Worm (Caenorhabditis elegans) whole organism, mixed stage, embryonic: ENCODE results near the gene srx-118.

ENCODE experiments used
- M03D4.4 ChIP-seq: sonication (generic microtip); optimal IDR thresholded peaks from 2 replicates; lab custom pipeline; 2017; ENCODE audit warnings: mild to moderate bottlenecking, missing genetic modification characterization, missing compliant biosample characterization
- bed-3 ChIP-seq: fragments of 200-800 bp; sonication (Bioruptor generic); optimal IDR thresholded peaks from 3 replicates; lab custom pipeline; 2018; ENCODE audit warnings: mild to moderate bottlenecking, missing genetic modification characterization, moderate library complexity, missing compliant biosample characterization
- blmp-1 ChIP-seq: fragments of 150-350 bp; optimal IDR thresholded peaks from 2 replicates; lab custom pipeline; 2014; ENCODE audit warnings: missing biosample characterization, missing genetic modification characterization
- ceh-39 ChIP-seq: fragments of 150-350 bp; optimal IDR thresholded peaks from 2 replicates; lab custom pipeline; 2014; ENCODE audit warnings: missing biosample characterization, missing genetic modification characterization
- ceh-43 ChIP-seq: fragments of 200-800 bp; sonication (Bioruptor generic); optimal IDR thresholded peaks from 2 replicates; lab custom pipeline; 2018; ENCODE audit warnings: mild to moderate bottlenecking, missing genetic modification characterization, moderate library complexity, missing compliant biosample characterization
- ceh-83 ChIP-seq: fragments of 200-800 bp; sonication (Bioruptor generic); optimal IDR thresholded peaks from 2 replicates; lab custom pipeline; 2018; ENCODE audit warnings: mild to moderate bottlenecking, missing genetic modification characterization, missing compliant biosample characterization
- ces-1 ChIP-seq: fragments of 150-350 bp; optimal IDR thresholded peaks from 2 replicates; lab custom pipeline; 2014; ENCODE audit warnings: missing biosample characterization, missing genetic modification reagents, missing genetic modification characterization
- cnd-1 ChIP-seq: fragments of 200-800 bp; sonication (Bioruptor generic); optimal IDR thresholded peaks from 2 replicates; lab custom pipeline; 2018; ENCODE audit warnings: mild to moderate bottlenecking, missing genetic modification characterization, missing compliant biosample characterization
- drap-1 ChIP-seq: fragments of 200-800 bp; sonication (Bioruptor generic); optimal IDR thresholded peaks from 3 replicates; lab custom pipeline; 2018; ENCODE audit warnings: mild to moderate bottlenecking, missing genetic modification characterization, missing compliant biosample characterization
- elt-1 ChIP-seq: sonication (generic microtip); optimal IDR thresholded peaks from 2 replicates; lab custom pipeline; 2017; ENCODE audit warnings: missing genetic modification characterization, mild to moderate bottlenecking, missing compliant biosample characterization, antibody characterized with exemption, moderate library complexity, borderline replicate concordance; ENCODE audit not compliant: insufficient read depth
- elt-3 ChIP-seq: fragments of 150-350 bp; optimal IDR thresholded peaks from 2 replicates; lab custom pipeline; 2014; ENCODE audit warnings: missing biosample characterization, missing genetic modification characterization
- flh-1 ChIP-seq: fragments of 200-800 bp; sonication (Bioruptor generic); optimal IDR thresholded peaks from 2 replicates; lab custom pipeline; 2018; ENCODE audit warnings: mild to moderate bottlenecking, missing genetic modification characterization, moderate library complexity, missing compliant biosample characterization
- ham-2 ChIP-seq: fragments of 200-800 bp; sonication (Bioruptor generic); optimal IDR thresholded peaks from 2 replicates; lab custom pipeline; 2018; ENCODE audit warnings: mild to moderate bottlenecking, missing genetic modification characterization, missing compliant biosample characterization
- hlh-1 ChIP-seq: fragments of 150-350 bp; optimal IDR thresholded peaks from 2 replicates; lab custom pipeline; 2014; ENCODE audit warnings: missing biosample characterization, missing genetic modification reagents, missing genetic modification characterization
- lin-32 ChIP-seq: fragments of 200-800 bp; sonication (Bioruptor generic); optimal IDR thresholded peaks from 2 replicates; lab custom pipeline; 2018; ENCODE audit warnings: mild to moderate bottlenecking, missing genetic modification characterization, missing compliant biosample characterization
- lsy-2 ChIP-seq: fragments of 150-350 bp; optimal IDR thresholded peaks from 2 replicates; lab custom pipeline; 2014; ENCODE audit warnings: missing biosample characterization, missing genetic modification characterization
- mab-5 ChIP-seq: fragments of 150-350 bp; optimal IDR thresholded peaks from 2 replicates; lab custom pipeline; 2014; ENCODE audit warnings: missing biosample characterization, missing genetic modification characterization
- mep-1 ChIP-seq: fragments of 150-350 bp; optimal IDR thresholded peaks from 2 replicates; lab custom pipeline; 2017; ENCODE audit warnings: missing biosample characterization, missing genetic modification reagents, missing genetic modification characterization, inconsistent platforms
- nhr-12 ChIP-seq: fragments of 150-350 bp; optimal IDR thresholded peaks from 2 replicates; lab custom pipeline; 2014; ENCODE audit warnings: missing biosample characterization, missing genetic modification characterization
- nhr-2 ChIP-seq: fragments of 150-350 bp; optimal IDR thresholded peaks from 2 replicates; lab custom pipeline; 2014; ENCODE audit warnings: missing biosample characterization, missing genetic modification characterization
- nhr-28 ChIP-seq: fragments of 150-350 bp; optimal IDR thresholded peaks from 2 replicates; lab custom pipeline; 2014; ENCODE audit warnings: missing biosample characterization, missing genetic modification characterization
- nhr-76 ChIP-seq: sonication (generic microtip); optimal IDR thresholded peaks from 2 replicates; lab custom pipeline; 2017; ENCODE audit warnings: missing biosample characterization, missing genetic modification characterization
- pha-4 ChIP-seq: fragments of 150-350 bp; optimal IDR thresholded peaks from 2 replicates; lab custom pipeline; 2018; ENCODE audit warnings: missing biosample characterization, missing genetic modification reagents, missing genetic modification characterization
- sem-2 ChIP-seq: fragments of 200-800 bp; sonication (Bioruptor generic); optimal IDR thresholded peaks from 2 replicates; lab custom pipeline; 2018; ENCODE audit warnings: mild to moderate bottlenecking, missing genetic modification characterization, missing compliant biosample characterization
- sptf-1 ChIP-seq: sonication (generic microtip); optimal IDR thresholded peaks from 2 replicates; lab custom pipeline; 2017; ENCODE audit warnings: mild to moderate bottlenecking, missing genetic modification characterization, moderate library complexity, missing compliant biosample characterization
- tbx-8 ChIP-seq: fragments of 200-800 bp; sonication (Bioruptor generic); optimal IDR thresholded peaks from 2 replicates; lab custom pipeline; 2018; ENCODE audit warnings: mild to moderate bottlenecking, missing genetic modification characterization, moderate library complexity, missing compliant biosample characterization
- unc-120 ChIP-seq: sonication (generic microtip); optimal IDR thresholded peaks from 2 replicates; lab custom pipeline; 2017; ENCODE audit warnings: missing genetic modification characterization, missing compliant biosample characterization; ENCODE audit not compliant: poor library complexity, severe bottlenecking
- unc-39 ChIP-seq: fragments of 150-350 bp; optimal IDR thresholded peaks from 2 replicates; lab custom pipeline; 2014; ENCODE audit warnings: missing biosample characterization, missing genetic modification characterization
- zip-8 ChIP-seq: fragments of 150-350 bp; optimal IDR thresholded peaks from 2 replicates; lab custom pipeline; 2014; ENCODE audit warnings: missing biosample characterization, missing genetic modification characterization
- ztf-11 ChIP-seq: fragments of 150-350 bp; optimal IDR thresholded peaks from 2 replicates; lab custom pipeline; 2014; ENCODE audit warnings: missing biosample characterization, missing genetic modification characterization

Gene srx-118

ce11 chrII:12525526-12525925 is at the start of gene srx-118:
Gene srx-118, plus strand, starts transcription at chrII:12525826.
- TF ChIP-seq unc-39: no peak
- no peak for TF ChIP-seq nhr-76
- TF ChIP-seq cnd-1 (tag; lab: Kevin White, UChicago): no peak
- TF ChIP-seq nhr-12 (tag; lab: Kevin White, UChicago): no peak

- TF ChIP-seq flh-1 (GFP tag; lab: Kevin White, UChicago) (no peak), unc-120 (tag; lab: Kevin White, UChicago) (no peak), cnd-1 (tag; lab: Kevin White, UChicago) (no peak), elt-1 (tag; lab: Kevin White, UChicago) (no peak), sem-2 (GFP tag; lab: Kevin White, UChicago) (no peak), ztf-11 (tag; lab: Kevin White, UChicago) (no peak), mep-1 (no peak), mab-5 (tag; lab: Kevin White, UChicago) (no peak), nhr-76 (no peak), sptf-1 (tag; lab: Kevin White, UChicago) (no peak), drap-1 (GFP tag; lab: Kevin White, UChicago) (no peak), elt-3 (tag; lab: Kevin White, UChicago) (no peak), M03D4.4 (tag; lab: Kevin White, UChicago) (no peak), blmp-1 (no peak), pha-4 (tag; lab: Kevin White, UChicago) (no peak), zip-8 (tag; lab: Kevin White, UChicago) (no peak), ceh-39 (tag; lab: Kevin White, UChicago) (no peak), lsy-2 (tag; lab: Kevin White, UChicago) (no peak), ceh-43 (no peak)
Observed at ce11 chrII:12480811-12481210, 44.8 kb upstream of the srx-118 start, which contains the start of gene arrd-9. Gene arrd-9, minus strand, starts transcription at chrII:12480911.

- no peak for TF ChIP-seq nhr-2 (tag; lab: Kevin White, UChicago)
- no peak for TF ChIP-seq M03D4.4 (tag; lab: Kevin White, UChicago)
- TF ChIP-seq unc-120 (tag; lab: Kevin White, UChicago): no peak
- TF ChIP-seq mep-1: no peak
- TF ChIP-seq flh-1 (GFP tag; lab: Kevin White, UChicago): no peak
- TF ChIP-seq nhr-12 (tag; lab: Kevin White, UChicago): no peak
Observed at ce11 chrII:12481645-12482044, 44.0 kb upstream of the srx-118 start.

- TF ChIP-seq sem-2 (GFP tag; lab: Kevin White, UChicago) (no peak), zip-8 (tag; lab: Kevin White, UChicago) (peak; percentile 44)
Observed at ce11 chrII:12482622-12483021, 43.0 kb upstream of the srx-118 start, which contains the start of gene fbxb-102. Gene fbxb-102, plus strand, starts transcription at chrII:12482922.

ce11 chrII:12485060-12485459 is 40.6 kb upstream of the srx-118 start, which contains the start of gene F15A4.10:
Gene F15A4.10, minus strand, starts transcription at chrII:12485160.
- no peak for TF ChIP-seq pha-4 (tag; lab: Kevin White, UChicago)
- no peak for TF ChIP-seq ces-1 (GFP tag; lab: Kevin White, UChicago)
- TF ChIP-seq zip-8 (tag; lab: Kevin White, UChicago): no peak
- no peak for TF ChIP-seq elt-3 (tag; lab: Kevin White, UChicago)
- no peak for TF ChIP-seq M03D4.4 (tag; lab: Kevin White, UChicago)
- no peak for TF ChIP-seq blmp-1
- TF ChIP-seq bed-3 (GFP tag; lab: Kevin White, UChicago): no peak
- no peak for TF ChIP-seq lsy-2 (tag; lab: Kevin White, UChicago)

- TF ChIP-seq ztf-11 (tag; lab: Kevin White, UChicago) (no peak), ceh-39 (tag; lab: Kevin White, UChicago) (no peak), nhr-28 (tag; lab: Kevin White, UChicago) (no peak), zip-8 (tag; lab: Kevin White, UChicago) (no peak), tbx-8 (GFP tag; lab: Kevin White, UChicago) (no peak), mab-5 (tag; lab: Kevin White, UChicago) (no peak), ham-2 (GFP tag; lab: Kevin White, UChicago) (no peak), unc-39 (no peak), ceh-83 (GFP tag; lab: Kevin White, UChicago) (no peak), pha-4 (tag; lab: Kevin White, UChicago) (no peak), lsy-2 (tag; lab: Kevin White, UChicago) (no peak), lin-32 (GFP tag; lab: Kevin White, UChicago) (no peak), cnd-1 (tag; lab: Kevin White, UChicago) (no peak), elt-1 (tag; lab: Kevin White, UChicago) (no peak), bed-3 (GFP tag; lab: Kevin White, UChicago) (no peak), elt-3 (tag; lab: Kevin White, UChicago) (no peak), hlh-1 (tag; lab: Kevin White, UChicago) (no peak), ces-1 (GFP tag; lab: Kevin White, UChicago) (no peak)
Observed at ce11 chrII:12488810-12489209, 36.8 kb upstream of the srx-118 start.
